Fruit fly (Drosophila melanogaster): Measurements from ENCODE around the gene ttk.

ttk gene

DNA sequence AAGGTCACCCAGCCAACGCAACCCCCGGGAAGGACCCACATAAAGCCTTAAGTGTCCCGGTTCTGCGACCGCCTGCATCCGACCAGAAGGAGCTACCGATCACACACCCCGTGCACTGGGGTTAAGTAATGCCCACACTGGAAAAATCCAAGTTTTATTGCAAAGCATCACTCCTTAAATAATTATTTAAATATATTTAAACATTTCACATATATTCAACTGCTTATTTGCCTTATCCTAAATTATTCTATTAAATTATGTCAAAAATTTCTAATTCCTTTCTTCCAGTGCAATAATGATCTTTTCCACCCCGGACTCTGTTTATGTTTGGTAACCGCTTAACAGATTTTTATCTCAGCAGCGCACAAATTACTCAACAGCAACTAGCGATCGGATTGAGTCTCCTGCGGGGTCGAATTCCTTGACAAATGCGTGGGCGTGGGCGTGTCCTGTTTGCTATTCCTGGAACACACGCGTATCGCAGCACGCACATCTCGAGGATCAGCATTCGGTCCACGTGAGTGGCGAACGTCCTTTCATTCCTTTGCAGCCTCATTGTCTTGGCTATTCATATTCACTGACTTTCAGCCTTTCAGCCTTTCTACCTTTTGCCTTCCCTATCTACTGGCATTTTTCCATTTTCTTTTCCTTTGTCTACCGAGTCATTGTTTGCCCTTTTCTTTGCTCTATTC is 9.0 kb upstream of the ttk start (continued):
- TF ChIP-seq CG6791 (GFP tag; IDR thresholded peaks at IDR 0.05; ENCODE audit: partially characterized antibody): no peak
- TF ChIP-seq Ptx1 (GFP tag; IDR thresholded peaks at IDR 0.05): peak; percentile 43; the same call in 1 of the 2 replicates
- TF ChIP-seq ATbp (GFP tag; optimal IDR thresholded peaks at IDR 0.05): no peak
- TF ChIP-seq Stat92E (GFP tag; optimal IDR thresholded peaks at IDR 0.05): no peak
- no peak for TF ChIP-seq usp (GFP tag; optimal IDR thresholded peaks at IDR 0.05)
- no peak for TF ChIP-seq CG7372 (GFP tag; IDR thresholded peaks at IDR 0.05)
- 0 out of 2 replicates have a peak, but pooled peaks have one; percentile 16 for TF ChIP-seq HLH3B (GFP tag; IDR thresholded peaks at IDR 0.05)
- TF ChIP-seq nerfin-1 (tag; optimal IDR thresholded peaks at IDR 0.05): peak; percentile 36
- no peak for TF ChIP-seq CHES-1-like (GFP tag; optimal IDR thresholded peaks at IDR 0.05)
- no peak for TF ChIP-seq ftz-f1 (GFP tag; optimal IDR thresholded peaks at IDR 0.05)
- TF ChIP-seq Side (GFP tag; optimal IDR thresholded peaks at IDR 0.05): no peak
- no peak for TF ChIP-seq CG15073 (GFP tag; optimal IDR thresholded peaks at IDR 0.05)
- no peak for TF ChIP-seq kah (GFP tag; optimal IDR thresholded peaks at IDR 0.05)
- no peak for TF ChIP-seq CG13287 (GFP tag; IDR thresholded peaks at IDR 0.05; ENCODE audit: partially characterized antibody)
- no peak for TF ChIP-seq MESR4 (GFP tag; optimal IDR thresholded peaks at IDR 0.05)
- no peak for TF ChIP-seq lilli (GFP tag; optimal IDR thresholded peaks at IDR 0.05)
- peak; percentile 11 for TF ChIP-seq CG1529 (GFP tag; optimal IDR thresholded peaks at IDR 0.05)
- TF ChIP-seq CG9876 (GFP tag; optimal IDR thresholded peaks at IDR 0.05): no peak
- no peak for TF ChIP-seq CG2116 (GFP tag; optimal IDR thresholded peaks at IDR 0.05)
- no peak for TF ChIP-seq NfI (GFP tag; optimal IDR thresholded peaks at IDR 0.05)
- peak; percentile 0 for TF ChIP-seq Sox100B (GFP tag; optimal IDR thresholded peaks at IDR 0.05)
- no peak for TF ChIP-seq CG15269 (tag; optimal IDR thresholded peaks at IDR 0.05)
- no peak for TF ChIP-seq run (tag; optimal IDR thresholded peaks at IDR 0.05)
- TF ChIP-seq CG17359 (tag; optimal IDR thresholded peaks at IDR 0.05): no peak
- TF ChIP-seq Atf3 (GFP tag; optimal IDR thresholded peaks at IDR 0.05): no peak
- peak; percentile 42 for TF ChIP-seq CG4820 (GFP tag; optimal IDR thresholded peaks at IDR 0.05)
- TF ChIP-seq CG8924 (tag; optimal IDR thresholded peaks at IDR 0.05): peak; percentile 70
- TF ChIP-seq tio (GFP tag; optimal IDR thresholded peaks at IDR 0.05): peak; percentile 28
- TF ChIP-seq Fer3 (tag; optimal IDR thresholded peaks at IDR 0.05): no peak
- TF ChIP-seq lov (optimal IDR thresholded peaks at IDR 0.05): no peak
- peak; percentile 75; the same call in 2 of the 3 replicates for TF ChIP-seq lov (GFP tag; IDR thresholded peaks at IDR 0.05)
- no peak for TF ChIP-seq cas (GFP tag; IDR thresholded peaks at IDR 0.05)
- peak; percentile 80 for TF ChIP-seq CG17328 (GFP tag; IDR thresholded peaks at IDR 0.05)
- no peak for TF ChIP-seq dati (GFP tag; IDR thresholded peaks at IDR 0.05)
- TF ChIP-seq crc (GFP tag; optimal IDR thresholded peaks at IDR 0.05): no peak
- TF ChIP-seq CG12769 (tag; optimal IDR thresholded peaks at IDR 0.05): no peak
- no peak for TF ChIP-seq CG42726 (GFP tag; IDR thresholded peaks at IDR 0.05; ENCODE audit: partially characterized antibody)
- TF ChIP-seq lbe (GFP tag; optimal IDR thresholded peaks at IDR 0.05): no peak
- no peak for TF ChIP-seq D19B (GFP tag; optimal IDR thresholded peaks at IDR 0.05)
- peak; percentile 6 for TF ChIP-seq CG12219 (GFP tag; optimal IDR thresholded peaks at IDR 0.05)
- no peak for TF ChIP-seq CG12104 (GFP tag; optimal IDR thresholded peaks at IDR 0.05)
- peak; percentile 24 for TF ChIP-seq CG15601 (tag; optimal IDR thresholded peaks at IDR 0.05)
- TF ChIP-seq CG17568 (GFP tag; optimal IDR thresholded peaks at IDR 0.05): no peak
- TF ChIP-seq nau (GFP tag; optimal IDR thresholded peaks at IDR 0.05): no peak
- TF ChIP-seq Awh (GFP tag; IDR thresholded peaks at IDR 0.05): no peak
- no peak for TF ChIP-seq ewg (GFP tag; optimal IDR thresholded peaks at IDR 0.05)
- peak; percentile 43 for TF ChIP-seq CoRest (tag; optimal IDR thresholded peaks at IDR 0.05)
- no peak for TF ChIP-seq CG8089 (GFP tag; optimal IDR thresholded peaks at IDR 0.05)
- peak; percentile 44 for TF ChIP-seq Hr3 (GFP tag; optimal IDR thresholded peaks at IDR 0.05)
- TF ChIP-seq al (GFP tag; IDR thresholded peaks at IDR 0.05): no peak

All from whole organism, embryonic.